Fruit fly (Drosophila melanogaster) S2 (cell line): Measurements from ENCODE around the gene CG10898.

Source experiments
- CG8478 ChIP-seq: fragments of >200 bp; optimal IDR thresholded peaks from 2 replicates; lab custom pipeline; 2018
- CTCF ChIP-seq, 2 experiments: fragments of >200 bp; optimal IDR thresholded peaks; 2 replicates each; lab custom pipeline; 2018

dm6 chr3R:11582253-11582589, 24.6 kb downstream of the CG10898 start:
- TF ChIP-seq CG8478 (lab: Kevin White, UChicago) (no peak), CTCF (optimal IDR thresholded peaks at IDR 0.05; lab: Kevin White, UChicago) (no peak)
